Worm (Caenorhabditis elegans) whole organism, L4 larva: Measurements from ENCODE around the gene Y55F3BR.10.

ENCODE experiments used
- F49E8.2 ChIP-seq: sonication (generic microtip); optimal IDR thresholded peaks from 2 replicates; lab custom pipeline; 2016; ENCODE audit warnings: missing compliant biosample characterization, mild to moderate bottlenecking, missing genetic modification characterization, borderline replicate concordance
- ama-1 ChIP-seq: fragments of 150-350 bp; optimal IDR thresholded peaks from 2 replicates; lab custom pipeline; 2014; ENCODE audit warnings: inconsistent platforms, mixed read lengths
- arid-1 ChIP-seq: fragments of 200-800 bp; sonication (Bioruptor generic); conservative IDR thresholded peaks from 2 replicates; pipeline ENCODE4 v1.3.6; 2022; ENCODE audit warnings: missing genetic modification reagents, missing genetic modification characterization, missing compliant biosample characterization
- attf-4 ChIP-seq: sonication (generic microtip); optimal IDR thresholded peaks from 3 replicates; lab custom pipeline; 2017; ENCODE audit warnings: missing biosample characterization, missing genetic modification characterization
- ceh-82 ChIP-seq: sonication (generic microtip); optimal IDR thresholded peaks from 2 replicates; lab custom pipeline; 2017; ENCODE audit warnings: missing biosample characterization, missing genetic modification characterization
- ces-1 ChIP-seq: fragments of 150-350 bp; sonication (generic microtip); optimal IDR thresholded peaks from 4 replicates; lab custom pipeline; 2014; ENCODE audit warnings: missing biosample characterization, missing genetic modification reagents, missing genetic modification characterization
- dpl-1 ChIP-seq: fragments of 150-350 bp; optimal IDR thresholded peaks from 2 replicates; lab custom pipeline; 2014; ENCODE audit warnings: missing biosample characterization, missing genetic modification reagents, missing genetic modification characterization
- egl-27 ChIP-seq: sonication (generic microtip); optimal IDR thresholded peaks from 3 replicates; lab custom pipeline; 2017; ENCODE audit warnings: missing biosample characterization, missing genetic modification reagents, missing genetic modification characterization
- mep-1 ChIP-seq: fragments of 150-350 bp; sonication (generic microtip); optimal IDR thresholded peaks from 3 replicates; lab custom pipeline; 2014; ENCODE audit warnings: missing biosample characterization, missing genetic modification characterization
- nhr-11 ChIP-seq: fragments of 150-350 bp; optimal IDR thresholded peaks from 2 replicates; lab custom pipeline; 2014; ENCODE audit warnings: missing biosample characterization, missing genetic modification characterization
- pha-4 ChIP-seq, 2 experiments: fragments of 150-350 bp in 1 of 2; fragments of 200-800 bp in 1 of 2; sonication (Bioruptor generic) in 1 of 2; IDR thresholded peaks in 1 of 2; optimal IDR thresholded peaks in 1 of 2; 2 replicates each; pipeline versions ENCODE4 v1.3.6 to Lab custom; 2014 to 2022; ENCODE audit warnings: missing genetic modification characterization in 2 of 2, missing genetic modification reagents in 2 of 2, missing biosample characterization in 1 of 2, missing compliant biosample characterization in 1 of 2
- sdz-12 ChIP-seq: fragments of 200-800 bp; sonication (Bioruptor generic); optimal IDR thresholded peaks from 2 replicates; lab custom pipeline; 2018; ENCODE audit warnings: mild to moderate bottlenecking, missing genetic modification characterization, missing compliant biosample characterization
- snpc-4 ChIP-seq: fragments of 150-350 bp; optimal IDR thresholded peaks from 2 replicates; lab custom pipeline; 2014; ENCODE audit warnings: missing biosample characterization, missing genetic modification characterization
- tra-1 ChIP-seq: fragments of 200-800 bp; sonication (Bioruptor generic); IDR thresholded peaks from 2 replicates; pipeline ENCODE4 v1.3.6; 2022; ENCODE audit warnings: missing genetic modification reagents, missing genetic modification characterization, missing compliant biosample characterization

DNA sequence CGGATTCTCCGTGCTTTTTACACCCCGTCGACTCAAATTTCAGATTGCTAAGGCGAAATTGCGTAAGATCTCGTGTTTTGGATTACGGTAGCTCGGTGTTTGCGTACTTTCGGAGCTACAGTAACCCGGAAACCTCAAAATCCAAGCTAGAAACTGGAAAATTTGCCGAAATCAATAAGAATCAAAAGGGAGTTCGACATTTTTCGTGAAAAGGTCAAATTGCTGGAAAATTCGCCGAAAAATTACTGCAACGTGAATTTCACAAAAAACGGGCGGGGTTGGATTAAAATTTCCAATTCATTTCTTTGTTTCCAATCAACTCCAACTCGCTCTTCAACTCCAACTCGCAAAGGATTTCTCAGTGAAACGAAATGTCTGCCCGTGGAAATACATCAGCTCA lies 44.5 kb upstream of the Y55F3BR.10 start, which contains the start of gene F56B3.6:
- TF ChIP-seq sdz-12 (GFP tag; lab: Kevin White, UChicago) (no peak), snpc-4 (tag; lab: Kevin White, UChicago) (no peak), ceh-82 (tag; lab: Kevin White, UChicago) (no peak), tra-1 (no peak), egl-27 (tag; lab: Kevin White, UChicago) (no peak), mep-1 (tag; lab: Kevin White, UChicago) (no peak), nhr-11 (no peak), pha-4 (GFP tag; IDR thresholded peaks at IDR 0.05; lab: Robert Waterston, UW) (no peak), pha-4 (tag; optimal IDR thresholded peaks at IDR 0.05; lab: Kevin White, UChicago) (no peak), ces-1 (GFP tag; lab: Kevin White, UChicago) (no peak), arid-1 (GFP tag; lab: Robert Waterston, UW) (no peak), F49E8.2 (tag; lab: Kevin White, UChicago) (no peak), dpl-1 (GFP tag; lab: Kevin White, UChicago) (no peak), ama-1 (lab: Kevin White, UChicago) (no peak), attf-4 (no peak)
